Fruit fly (Drosophila melanogaster): Measurements from ENCODE around the gene mnb.
A peak's percentile ranks its signal among the peaks of the same experiment; 100 is the strongest.

mnb gene

DNA sequence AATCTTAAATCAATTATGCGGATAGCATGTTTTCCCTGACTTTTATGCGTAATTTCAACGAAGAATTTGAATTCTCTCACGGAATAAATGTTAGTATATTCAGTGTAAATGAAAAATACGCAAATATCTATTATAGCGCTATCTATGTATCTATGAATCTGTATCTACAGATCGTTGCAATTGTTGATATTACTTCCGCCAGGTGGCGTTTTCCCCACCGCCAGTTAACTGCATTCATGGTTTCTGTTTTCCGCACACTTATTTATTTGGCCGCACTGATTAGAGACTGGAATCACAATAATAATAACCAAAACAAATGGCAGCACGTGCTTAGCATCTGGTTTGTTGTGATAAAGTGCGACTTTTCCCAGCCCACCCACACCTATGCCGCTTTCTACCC lies 4.3 kb downstream of the mnb start:
- TF ChIP-seq cwo (GFP tag; optimal IDR thresholded peaks at IDR 0.05), result peak; percentile 13
- TF ChIP-seq zfh1 (GFP tag; IDR thresholded peaks at IDR 0.05), result no peak
- no peak for TF ChIP-seq wek (GFP tag; optimal IDR thresholded peaks at IDR 0.05)
- TF ChIP-seq Med (GFP tag), result peak; percentile 7
- no peak for TF ChIP-seq TFAM (GFP tag; optimal IDR thresholded peaks at IDR 0.05)
- TF ChIP-seq her (GFP tag; optimal IDR thresholded peaks at IDR 0.05), result no peak
- no peak for TF ChIP-seq CG10147 (GFP tag; optimal IDR thresholded peaks at IDR 0.05)
- no peak for TF ChIP-seq Hr3 (GFP tag; optimal IDR thresholded peaks at IDR 0.05)
- TF ChIP-seq CG32772 (GFP tag; IDR thresholded peaks at IDR 0.05), result no peak
- TF ChIP-seq so (GFP tag; IDR thresholded peaks at IDR 0.05), result no peak
- no peak for TF ChIP-seq CoRest (tag; optimal IDR thresholded peaks at IDR 0.05)
- TF ChIP-seq CG12744 (GFP tag; optimal IDR thresholded peaks at IDR 0.05), result no peak
- no peak for TF ChIP-seq vfl (GFP tag; optimal IDR thresholded peaks at IDR 0.05)
- TF ChIP-seq CG17328 (GFP tag; IDR thresholded peaks at IDR 0.05), result no peak
- TF ChIP-seq Spps (tag; optimal IDR thresholded peaks at IDR 0.05), result no peak
- no peak for TF ChIP-seq HmgZ (tag; optimal IDR thresholded peaks at IDR 0.05)
- no peak for TF ChIP-seq pnt (GFP tag; optimal IDR thresholded peaks at IDR 0.05)
- no peak for TF ChIP-seq trh (GFP tag; optimal IDR thresholded peaks at IDR 0.05)
- peak; percentile 86 for TF ChIP-seq CTCF (GFP tag; optimal IDR thresholded peaks at IDR 0.05)
- no peak for TF ChIP-seq CG10274 (GFP tag; optimal IDR thresholded peaks at IDR 0.05)
- TF ChIP-seq gfzf (GFP tag; optimal IDR thresholded peaks at IDR 0.05), result no peak
- no peak for TF ChIP-seq chif (GFP tag; optimal IDR thresholded peaks at IDR 0.05)

DNA sequence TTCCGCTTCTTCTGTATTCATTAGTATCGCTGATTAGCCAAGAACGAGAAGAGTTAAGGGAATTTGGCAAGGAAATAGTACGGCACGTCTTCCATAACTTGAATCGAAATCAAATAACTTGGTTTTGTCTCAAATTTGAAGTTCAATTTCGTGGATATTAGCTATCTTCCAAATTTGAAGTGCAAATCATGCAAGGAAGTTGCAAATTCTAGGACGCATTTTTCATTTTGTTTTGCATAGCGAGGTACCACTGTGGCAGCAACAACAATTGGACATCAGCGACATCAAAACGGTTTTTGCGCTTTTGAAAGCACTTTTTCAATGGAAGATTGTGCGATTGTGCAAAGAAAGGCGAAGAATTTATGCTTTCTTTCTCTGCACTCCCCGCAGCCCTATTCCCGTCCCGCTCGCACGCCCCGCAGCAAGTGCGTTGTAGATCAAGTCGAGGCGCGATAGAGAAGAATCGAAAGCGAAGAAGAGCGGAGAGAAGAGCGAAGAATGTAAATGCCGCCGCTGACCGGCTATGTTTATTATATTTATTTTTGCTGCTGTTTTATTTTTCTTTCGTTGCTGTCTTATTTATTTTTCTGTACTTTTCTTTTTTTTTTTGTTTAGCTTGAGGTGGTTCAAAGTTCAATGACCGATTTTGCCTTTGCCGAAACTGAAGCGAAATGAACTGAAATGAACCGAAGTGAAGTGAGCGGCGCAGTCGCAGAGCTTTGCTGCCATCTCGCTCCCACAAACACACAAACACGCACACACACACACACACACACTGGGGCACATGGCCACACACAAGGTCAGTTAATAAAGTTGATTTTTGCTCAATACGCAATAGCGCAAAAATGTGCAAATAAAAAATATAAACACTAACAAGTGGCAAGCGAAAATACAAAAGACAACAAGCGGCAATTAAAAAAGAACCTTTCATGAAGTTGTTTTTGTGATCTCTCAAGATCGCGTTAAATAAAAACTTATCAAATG lies 5.6 kb downstream of the mnb start:
- TF ChIP-seq CG2678 (tag; optimal IDR thresholded peaks at IDR 0.05) (peak; percentile 73), salm (tag; optimal IDR thresholded peaks at IDR 0.05) (no peak), Rfx (GFP tag; IDR thresholded peaks at IDR 0.05) (peak; percentile 84), ind (GFP tag; optimal IDR thresholded peaks at IDR 0.05) (peak; percentile 80), Ets65A (GFP tag) (peak; percentile 92), B-H2 (GFP tag; optimal IDR thresholded peaks at IDR 0.05) (no peak), HmgD (GFP tag; optimal IDR thresholded peaks at IDR 0.05) (no peak), mam (GFP tag; optimal IDR thresholded peaks at IDR 0.05) (peak; percentile 78), ERR (GFP tag; optimal IDR thresholded peaks at IDR 0.05) (no peak), CG13287 (GFP tag; IDR thresholded peaks at IDR 0.05; ENCODE audit: partially characterized antibody) (no peak), Side (GFP tag; optimal IDR thresholded peaks at IDR 0.05) (peak; percentile 14), CG32772 (GFP tag; IDR thresholded peaks at IDR 0.05) (peak; percentile 32; the same call in 1 of the 2 replicates), sqz (GFP tag; optimal IDR thresholded peaks at IDR 0.05) (no peak), CG7556 (GFP tag; optimal IDR thresholded peaks at IDR 0.05) (peak; percentile 1), ase (GFP tag; IDR thresholded peaks at IDR 0.05) (no peak), CG6854 (GFP tag; optimal IDR thresholded peaks at IDR 0.05) (no peak), CG2875 (GFP tag; optimal IDR thresholded peaks at IDR 0.05) (no peak), CG7745 (tag; optimal IDR thresholded peaks at IDR 0.05) (no peak), CG15601 (tag; optimal IDR thresholded peaks at IDR 0.05) (no peak), h (optimal IDR thresholded peaks at IDR 0.05) (no peak), Fer2 (tag; optimal IDR thresholded peaks at IDR 0.05) (peak; percentile 27), unc-4 (GFP tag; IDR thresholded peaks at IDR 0.05; ENCODE audit: partially characterized antibody) (no peak), CG13775 (GFP tag; optimal IDR thresholded peaks at IDR 0.05) (peak; percentile 44), CG13424 (tag; optimal IDR thresholded peaks at IDR 0.05) (peak; percentile 57), Camta (GFP tag; optimal IDR thresholded peaks at IDR 0.05) (peak; percentile 9), Lhr (GFP tag; optimal IDR thresholded peaks at IDR 0.05) (no peak), CG7372 (GFP tag; IDR thresholded peaks at IDR 0.05) (no peak), CG4820 (GFP tag; optimal IDR thresholded peaks at IDR 0.05) (no peak), Sry-β (GFP tag; optimal IDR thresholded peaks at IDR 0.05) (no peak)

Measured in whole organism, embryonic.